Fruit fly (Drosophila melanogaster) whole organism, embryonic: Measurements from ENCODE around the gene Gr61a.

Experiments
- CG10462 ChIP-seq: fragments of 200-800 bp; sonication (Bioruptor generic); optimal IDR thresholded peaks from 2 replicates; lab custom pipeline; 2016; ENCODE audit warnings: missing biosample characterization, missing genetic modification characterization
- CG10654 ChIP-seq: fragments of 200-800 bp; sonication (Bioruptor generic); optimal IDR thresholded peaks from 2 replicates; lab custom pipeline; 2016; ENCODE audit warnings: missing biosample characterization, missing genetic modification characterization
- CG12236 ChIP-seq: fragments of 200-800 bp; sonication (Bioruptor generic); optimal IDR thresholded peaks from 2 replicates; lab custom pipeline; 2016; ENCODE audit warnings: missing biosample characterization, missing genetic modification characterization
- CG12299 ChIP-seq: fragments of 200-800 bp; sonication (Bioruptor generic); optimal IDR thresholded peaks from 2 replicates; lab custom pipeline; 2018; ENCODE audit warnings: missing biosample characterization, mild to moderate bottlenecking, missing genetic modification characterization
- CG12942 ChIP-seq: fragments of 200-800 bp; sonication (Bioruptor generic); optimal IDR thresholded peaks from 3 replicates; lab custom pipeline; 2016; ENCODE audit warnings: missing biosample characterization, missing genetic modification characterization
- CG13123 ChIP-seq: fragments of 200-800 bp; sonication (Bioruptor generic); optimal IDR thresholded peaks from 2 replicates; lab custom pipeline; 2016; ENCODE audit warnings: missing biosample characterization, missing genetic modification characterization
- CG14441 ChIP-seq: fragments of 200-800 bp; sonication (Bioruptor generic); IDR thresholded peaks from 2 replicates; pipeline ENCODE4 v1.3.6; 2022; ENCODE audit warnings: missing biosample characterization, missing genetic modification characterization
- CG16815 ChIP-seq: fragments of 200-800 bp; sonication (Bioruptor generic); optimal IDR thresholded peaks from 3 replicates; lab custom pipeline; 2017; ENCODE audit warnings: missing biosample characterization, mild to moderate bottlenecking, missing genetic modification characterization
- CG17361 ChIP-seq: fragments of 200-800 bp; sonication (Bioruptor generic); IDR thresholded peaks from 3 replicates; pipeline ENCODE4 v1.3.6; 2022; ENCODE audit warnings: missing biosample characterization, missing genetic modification characterization
- CG17802 ChIP-seq: fragments of 200-800 bp; sonication (Bioruptor generic); optimal IDR thresholded peaks from 2 replicates; lab custom pipeline; 2018; ENCODE audit warnings: missing biosample characterization, mild to moderate bottlenecking, missing genetic modification characterization, moderate library complexity
- CG2129 ChIP-seq: fragments of 200-800 bp; sonication (Bioruptor generic); IDR thresholded peaks from 2 replicates; pipeline ENCODE4 v1.3.6; 2022; ENCODE audit warnings: missing biosample characterization, missing genetic modification characterization; ENCODE audit not compliant: partially characterized antibody
- CG2199 ChIP-seq: fragments of 200-800 bp; sonication (Bioruptor generic); IDR thresholded peaks from 3 replicates; pipeline ENCODE4 v1.3.6; 2022; ENCODE audit warnings: missing biosample characterization, missing genetic modification characterization
- CG2202 ChIP-seq: fragments of 200-800 bp; sonication (Bioruptor generic); optimal IDR thresholded peaks from 2 replicates; lab custom pipeline; 2018; ENCODE audit warnings: missing biosample characterization, mild to moderate bottlenecking, missing genetic modification characterization
- CG2889 ChIP-seq: fragments of 200-800 bp; sonication (Bioruptor generic); IDR thresholded peaks from 3 replicates; pipeline ENCODE4 v1.3.6; 2022; ENCODE audit warnings: missing biosample characterization, missing genetic modification characterization
- CG30431 ChIP-seq: fragments of 200-800 bp; sonication (Bioruptor generic); optimal IDR thresholded peaks from 2 replicates; lab custom pipeline; 2017; ENCODE audit warnings: missing biosample characterization, missing genetic modification characterization
- CG3407 ChIP-seq: fragments of 200-800 bp; sonication (Bioruptor generic); optimal IDR thresholded peaks from 2 replicates; lab custom pipeline; 2018; ENCODE audit warnings: missing biosample characterization, mild to moderate bottlenecking, missing genetic modification characterization
- CG42726 ChIP-seq: fragments of 200-800 bp; sonication (Bioruptor generic); IDR thresholded peaks from 2 replicates; pipeline ENCODE4 v1.3.6; 2022; ENCODE audit warnings: missing biosample characterization, missing genetic modification characterization; ENCODE audit not compliant: partially characterized antibody
- CG4617 ChIP-seq: fragments of 200-800 bp; sonication (Bioruptor generic); optimal IDR thresholded peaks from 3 replicates; lab custom pipeline; 2016; ENCODE audit warnings: missing biosample characterization, missing genetic modification characterization, borderline replicate concordance
- CG4820 ChIP-seq: fragments of 200-800 bp; sonication (Bioruptor generic); optimal IDR thresholded peaks from 3 replicates; lab custom pipeline; 2016; ENCODE audit warnings: missing biosample characterization, missing genetic modification characterization
- CG6683 ChIP-seq: fragments of 200-800 bp; sonication (Bioruptor generic); optimal IDR thresholded peaks from 2 replicates; lab custom pipeline; 2017; ENCODE audit warnings: missing biosample characterization, mild to moderate bottlenecking, missing genetic modification characterization, missing genetic modification reagents
- CG7556 ChIP-seq: fragments of 200-800 bp; sonication (Bioruptor generic); optimal IDR thresholded peaks from 2 replicates; lab custom pipeline; 2017; ENCODE audit warnings: missing biosample characterization, mild to moderate bottlenecking, missing genetic modification characterization
- CG9437 ChIP-seq: fragments of 200-800 bp; sonication (Bioruptor generic); optimal IDR thresholded peaks from 2 replicates; lab custom pipeline; 2018; ENCODE audit warnings: missing biosample characterization, mild to moderate bottlenecking, missing genetic modification characterization
- CHES-1-like ChIP-seq: fragments of 200-800 bp; sonication (Bioruptor generic); optimal IDR thresholded peaks from 2 replicates; lab custom pipeline; 2016; ENCODE audit warnings: missing biosample characterization, missing genetic modification characterization
- Dip2 ChIP-seq: fragments of 200-800 bp; sonication (Bioruptor generic); IDR thresholded peaks from 2 replicates; pipeline ENCODE4 v1.3.6; 2022; ENCODE audit warnings: missing biosample characterization, missing genetic modification characterization
- Dp ChIP-seq: fragments of 200-800 bp; sonication (Bioruptor generic); optimal IDR thresholded peaks from 2 replicates; lab custom pipeline; 2018; ENCODE audit warnings: missing biosample characterization, mild to moderate bottlenecking, missing genetic modification characterization, moderate library complexity
- Elba2 ChIP-seq: fragments of 200-800 bp; sonication (Bioruptor generic); optimal IDR thresholded peaks from 3 replicates; lab custom pipeline; 2016; ENCODE audit warnings: missing biosample characterization, missing genetic modification characterization
- Jarid2 ChIP-seq: fragments of 200-800 bp; sonication (Bioruptor generic); optimal IDR thresholded peaks from 3 replicates; lab custom pipeline; 2017; ENCODE audit warnings: mild to moderate bottlenecking, missing biosample characterization, missing genetic modification reagents, missing genetic modification characterization
- Neu2 ChIP-seq: fragments of 200-800 bp; sonication (Bioruptor generic); optimal IDR thresholded peaks from 3 replicates; lab custom pipeline; 2016; ENCODE audit warnings: missing biosample characterization, missing genetic modification characterization, borderline replicate concordance
- Oaz ChIP-seq: fragments of 200-800 bp; sonication (Bioruptor generic); IDR thresholded peaks from 2 replicates; pipeline ENCODE4 v1.3.6; 2022; ENCODE audit warnings: missing biosample characterization, missing genetic modification characterization
- Taf1 ChIP-seq: fragments of 200-800 bp; sonication (Bioruptor generic); IDR thresholded peaks from 2 replicates; pipeline ENCODE4 v1.3.6; 2022; ENCODE audit warnings: missing biosample characterization, missing genetic modification characterization
- bbx ChIP-seq: fragments of 200-800 bp; sonication (Bioruptor generic); IDR thresholded peaks from 2 replicates; pipeline ENCODE4 v1.3.6; 2022; ENCODE audit warnings: missing biosample characterization, missing genetic modification characterization; ENCODE audit not compliant: partially characterized antibody
- bigmax ChIP-seq: fragments of 200-800 bp; sonication (Bioruptor generic); optimal IDR thresholded peaks from 2 replicates; lab custom pipeline; 2018; ENCODE audit warnings: missing biosample characterization, mild to moderate bottlenecking, missing genetic modification characterization
- bowl ChIP-seq: fragments of 200-800 bp; sonication (Bioruptor generic); IDR thresholded peaks from 2 replicates; pipeline ENCODE4 v1.3.6; 2022; ENCODE audit warnings: missing biosample characterization, missing genetic modification characterization
- caup ChIP-seq: fragments of 200-800 bp; sonication (Bioruptor generic); optimal IDR thresholded peaks from 3 replicates; lab custom pipeline; 2017; ENCODE audit warnings: missing biosample characterization, mild to moderate bottlenecking, missing genetic modification characterization, moderate library complexity; ENCODE audit not compliant: severe bottlenecking
- cg ChIP-seq: fragments of 200-800 bp; sonication (Bioruptor generic); optimal IDR thresholded peaks from 3 replicates; lab custom pipeline; 2019; ENCODE audit warnings: missing biosample characterization, mild to moderate bottlenecking, missing genetic modification characterization, moderate library complexity
- crc ChIP-seq: fragments of 200-800 bp; sonication (Bioruptor generic); optimal IDR thresholded peaks from 2 replicates; lab custom pipeline; 2016; ENCODE audit warnings: missing biosample characterization, missing genetic modification characterization
- dati ChIP-seq: fragments of 200-800 bp; sonication (Bioruptor generic); IDR thresholded peaks from 2 replicates; pipeline ENCODE4 v1.3.6; 2022; ENCODE audit warnings: missing biosample characterization, missing genetic modification characterization
- dimm ChIP-seq: fragments of 200-800 bp; sonication (Bioruptor generic); IDR thresholded peaks from 2 replicates; pipeline ENCODE4 v1.3.6; 2022; ENCODE audit warnings: missing biosample characterization, missing genetic modification characterization
- dmrt11E ChIP-seq: fragments of 200-800 bp; sonication (Bioruptor generic); optimal IDR thresholded peaks from 3 replicates; lab custom pipeline; 2018; ENCODE audit warnings: missing biosample characterization, mild to moderate bottlenecking, missing genetic modification characterization, moderate library complexity
- fru ChIP-seq: fragments of >200 bp; optimal IDR thresholded peaks from 2 replicates; lab custom pipeline; 2017
- gsb-n ChIP-seq: fragments of 200-800 bp; sonication (Bioruptor generic); optimal IDR thresholded peaks from 3 replicates; lab custom pipeline; 2018; ENCODE audit warnings: missing biosample characterization, mild to moderate bottlenecking, missing genetic modification characterization
- hb ChIP-seq: fragments of 200-800 bp; sonication (Bioruptor generic); IDR thresholded peaks from 3 replicates; pipeline ENCODE4 v1.3.6; 2022; ENCODE audit warnings: missing biosample characterization, missing genetic modification characterization; ENCODE audit not compliant: partially characterized antibody
- nom ChIP-seq: fragments of 200-800 bp; sonication (Bioruptor generic); optimal IDR thresholded peaks from 2 replicates; lab custom pipeline; 2017; ENCODE audit warnings: missing biosample characterization, missing genetic modification characterization, mild to moderate bottlenecking, moderate library complexity, missing genetic modification reagents
- psq ChIP-seq: fragments of 200-800 bp; sonication (Bioruptor generic); optimal IDR thresholded peaks from 2 replicates; lab custom pipeline; 2017; ENCODE audit warnings: missing biosample characterization, missing genetic modification characterization
- pum ChIP-seq: fragments of 200-800 bp; sonication (Bioruptor generic); optimal IDR thresholded peaks from 2 replicates; lab custom pipeline; 2016; ENCODE audit warnings: missing biosample characterization, missing genetic modification characterization
- pzg ChIP-seq: fragments of 200-800 bp; sonication (Bioruptor generic); optimal IDR thresholded peaks from 3 replicates; lab custom pipeline; 2018; ENCODE audit warnings: missing biosample characterization, mild to moderate bottlenecking, missing genetic modification characterization, moderate library complexity
- repo ChIP-seq: fragments of 200-800 bp; sonication (Bioruptor generic); optimal IDR thresholded peaks from 2 replicates; lab custom pipeline; 2016; ENCODE audit warnings: missing biosample characterization, missing genetic modification characterization
- salm ChIP-seq: fragments of 200-800 bp; sonication (Bioruptor generic); optimal IDR thresholded peaks from 2 replicates; lab custom pipeline; 2018; ENCODE audit warnings: missing biosample characterization, mild to moderate bottlenecking, missing genetic modification characterization
- sisA ChIP-seq: fragments of 200-800 bp; sonication (Bioruptor generic); IDR thresholded peaks from 2 replicates; pipeline ENCODE4 v1.3.6; 2022; ENCODE audit warnings: missing biosample characterization, missing genetic modification characterization
- zf30C ChIP-seq: fragments of 200-800 bp; sonication (Bioruptor generic); optimal IDR thresholded peaks from 3 replicates; lab custom pipeline; 2018; ENCODE audit warnings: missing biosample characterization, mild to moderate bottlenecking, missing genetic modification characterization

The Gr61a gene

DNA sequence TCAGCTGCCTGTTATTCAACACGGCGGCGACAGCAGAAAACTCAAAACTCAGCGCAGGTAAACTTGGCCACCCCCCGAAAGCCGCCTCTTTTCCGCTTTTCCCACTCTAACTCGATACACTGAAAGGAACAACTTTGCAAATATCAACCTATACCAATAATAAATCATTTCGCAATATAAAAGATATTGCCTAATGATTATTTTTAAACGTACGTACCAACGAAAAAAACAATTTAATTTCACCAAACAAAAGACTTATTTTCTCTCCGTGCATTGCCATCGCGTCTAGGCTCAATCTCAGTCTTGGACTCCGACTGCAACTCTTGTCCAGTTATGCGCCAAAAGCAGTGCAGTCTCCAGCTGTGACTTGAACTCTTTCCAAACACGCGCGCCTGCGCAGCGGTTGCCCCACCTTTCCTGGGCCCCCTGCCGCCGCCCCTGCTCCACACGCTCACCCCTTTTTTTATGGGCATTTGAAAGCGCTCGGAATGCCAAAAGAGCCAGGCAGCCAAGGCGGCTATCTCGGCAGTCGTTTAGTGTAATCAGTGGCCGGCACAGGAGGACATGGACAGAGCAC, 35.5 kb upstream of the Gr61a start (continued):
- TF ChIP-seq caup (GFP tag; lab: Kevin White, UChicago) (peak; percentile 25), repo (peak; percentile 40), CG3407 (GFP tag; lab: Kevin White, UChicago) (peak; percentile 4), CG2129 (no peak), sisA (GFP tag; lab: Robert Waterston, UW) (peak; percentile 60), crc (GFP tag; lab: Kevin White, UChicago) (no peak), bbx (GFP tag; lab: Robert Waterston, UW) (no peak), pum (GFP tag; lab: Kevin White, UChicago) (peak; percentile 43), dimm (no peak), CG9437 (GFP tag; lab: Kevin White, UChicago) (peak; percentile 15), CG16815 (GFP tag; lab: Kevin White, UChicago) (peak; percentile 27), fru (lab: Kevin White, UChicago) (no peak), CG4617 (GFP tag; lab: Kevin White, UChicago) (no peak), CG30431 (no peak), CG6683 (peak; percentile 33), zf30C (no peak), pzg (GFP tag; lab: Kevin White, UChicago) (no peak), CG10462 (GFP tag; lab: Kevin White, UChicago) (no peak), CG12942 (GFP tag; lab: Kevin White, UChicago) (peak; percentile 37), CG4820 (peak; percentile 68), Dp (GFP tag; lab: Kevin White, UChicago) (no peak), CG12299 (no peak), bigmax (GFP tag; lab: Kevin White, UChicago) (no peak), Oaz (GFP tag; lab: Robert Waterston, UW) (peak; percentile 34; the same call in 1 of the 2 replicates), CG10654 (GFP tag; lab: Kevin White, UChicago) (peak; percentile 55), CG2199 (0 out of 3 replicates have a peak, but pooled peaks have one; percentile 61), Taf1 (GFP tag; lab: Robert Waterston, UW) (no peak), CG2889 (GFP tag; lab: Robert Waterston, UW) (no peak), CG12236 (GFP tag; lab: Kevin White, UChicago) (peak; percentile 45), Jarid2 (GFP tag; lab: Kevin White, UChicago) (no peak), Neu2 (GFP tag; lab: Kevin White, UChicago) (peak; percentile 8), CG17802 (tag; lab: Kevin White, UChicago) (no peak), nom (no peak), dmrt11E (peak; percentile 75), hb (no peak), CG17361 (GFP tag; lab: Robert Waterston, UW) (peak; percentile 70), dati (no peak), CG7556 (GFP tag; lab: Kevin White, UChicago) (peak; percentile 57), Dip2 (GFP tag; lab: Robert Waterston, UW) (no peak), CG42726 (GFP tag; lab: Robert Waterston, UW) (no peak), cg (GFP tag; lab: Kevin White, UChicago) (no peak), salm (tag; lab: Kevin White, UChicago) (peak; percentile 18), CG2202 (tag; lab: Kevin White, UChicago) (peak; percentile 28), Elba2 (no peak), CHES-1-like (GFP tag; lab: Kevin White, UChicago) (peak; percentile 58), CG13123 (GFP tag; lab: Kevin White, UChicago) (no peak), CG14441 (GFP tag; lab: Robert Waterston, UW) (no peak), psq (GFP tag; lab: Kevin White, UChicago) (no peak), gsb-n (tag; lab: Kevin White, UChicago) (peak; percentile 48), bowl (GFP tag; lab: Robert Waterston, UW) (0 out of 2 replicates have a peak, but pooled peaks have one; percentile 5)
